Fruit fly (Drosophila melanogaster): ENCODE measurements around the gene CG42682.
"Not testable (repeated sequence)": the region's sequence is repeated elsewhere in the genome, so short reads cannot be mapped to it uniquely, and the experiment has no call there.

CG42682 gene

DNA sequence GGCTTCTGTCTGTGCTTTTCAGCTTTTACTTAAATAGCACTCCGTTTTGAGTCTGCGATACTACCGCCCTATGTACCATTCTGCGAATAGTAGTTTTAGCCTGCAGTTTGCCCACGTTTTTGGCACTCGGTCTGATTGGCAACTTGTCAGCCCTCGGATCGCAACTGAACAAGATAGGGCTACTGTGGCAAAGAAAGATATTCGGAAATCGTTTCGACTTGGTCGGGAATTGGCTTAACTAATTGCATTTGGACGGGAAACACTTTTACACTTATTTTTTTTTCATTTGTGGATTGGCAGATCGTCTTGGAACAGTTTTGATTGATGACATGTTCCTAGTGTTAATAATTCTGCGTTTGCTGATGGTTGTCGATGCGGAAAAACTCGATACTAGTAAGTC, at the start of gene CG42682:
Gene CG42682, plus strand, starts transcription at position 301 of the 400 bp plus-strand sequence.
- TF ChIP-seq ovo (GFP tag; optimal IDR thresholded peaks at IDR 0.05) (no peak), Hr96 (GFP tag; optimal IDR thresholded peaks at IDR 0.05) (no peak), pad (GFP tag; optimal IDR thresholded peaks at IDR 0.05) (no peak), toe (GFP tag; optimal IDR thresholded peaks at IDR 0.05) (no peak), cnc (optimal IDR thresholded peaks at IDR 0.05) (no peak)

DNA sequence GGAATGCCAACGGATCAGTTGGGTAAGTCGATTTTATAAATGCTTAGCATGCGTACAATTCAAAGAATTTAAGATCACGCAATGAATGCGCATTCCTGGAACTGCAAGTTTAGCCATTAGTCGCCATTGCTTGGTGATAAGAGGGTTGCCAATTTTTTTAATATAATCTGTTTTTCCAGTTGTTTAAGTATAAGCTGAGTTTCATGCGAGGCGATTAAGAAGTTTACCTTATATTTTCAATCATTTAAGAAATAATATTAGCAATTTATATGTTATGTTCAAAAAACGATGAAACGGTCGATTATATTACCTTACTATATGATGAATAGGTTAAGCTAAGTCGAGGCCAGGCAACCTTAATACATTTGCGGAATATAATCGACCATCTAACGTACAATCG, 45.6 kb upstream of the CG42682 start, which contains the start of gene CG18420:
Gene CG18420, minus strand, starts transcription at position 101 of the 400 bp plus-strand sequence.
- TF ChIP-seq Crg-1 (GFP tag; optimal IDR thresholded peaks at IDR 0.05) (no peak), pad (GFP tag; optimal IDR thresholded peaks at IDR 0.05) (no peak), tj (GFP tag; optimal IDR thresholded peaks at IDR 0.05) (no peak), cic (GFP tag; optimal IDR thresholded peaks at IDR 0.05) (no peak), CG1620 (GFP tag; optimal IDR thresholded peaks at IDR 0.05) (no peak), CG11617 (GFP tag; optimal IDR thresholded peaks at IDR 0.05) (no peak), kay (GFP tag; ENCODE audit: borderline replicate concordance) (no peak), toe (GFP tag; optimal IDR thresholded peaks at IDR 0.05) (no peak)

DNA sequence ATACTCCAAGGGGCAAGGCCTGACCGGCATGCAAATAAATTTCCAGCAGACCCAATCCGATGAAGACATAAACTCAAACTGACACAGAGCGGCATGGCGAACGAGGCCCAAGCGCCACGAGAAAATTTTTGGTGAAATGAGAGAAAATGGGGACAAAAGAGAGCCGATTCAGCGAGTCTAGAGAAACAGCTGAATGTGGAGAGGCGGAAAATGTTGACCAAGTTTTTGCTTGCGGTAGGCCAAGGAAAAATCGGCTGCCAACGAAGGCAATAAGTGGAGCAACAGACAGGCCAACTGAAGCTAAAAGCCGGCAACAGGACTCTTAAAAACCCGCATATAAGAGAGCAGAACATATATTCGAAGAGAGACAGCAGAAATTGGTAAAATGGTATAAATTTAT, 44.6 kb upstream of the CG42682 start:
- TF ChIP-seq CG11617 (GFP tag; optimal IDR thresholded peaks at IDR 0.05): no peak
- no peak for TF ChIP-seq tj (GFP tag; optimal IDR thresholded peaks at IDR 0.05)

DNA sequence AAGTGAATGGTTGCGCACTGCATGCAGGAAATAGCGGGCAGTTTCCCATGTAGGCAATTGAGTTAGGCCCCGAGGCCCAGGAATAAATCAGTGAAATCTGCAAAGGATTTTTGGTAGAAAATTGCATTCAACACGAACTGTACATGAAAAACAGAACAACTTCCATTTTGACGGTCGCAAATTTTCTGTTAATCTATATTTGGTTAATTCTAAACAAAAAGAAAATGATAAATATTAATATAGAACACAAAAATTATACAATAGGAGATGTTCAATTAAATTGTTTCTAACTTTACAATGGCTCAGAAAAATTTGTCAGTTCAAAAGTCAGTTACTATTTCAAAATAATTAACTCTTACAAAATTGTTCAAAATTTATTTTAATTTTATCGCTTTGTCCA, 40.1 kb upstream of the CG42682 start, which contains the start of gene CG33308:
Gene CG33308, plus strand, starts transcription at position 301 of the 400 bp plus-strand sequence.
- TF ChIP-seq CG11617 (GFP tag; optimal IDR thresholded peaks at IDR 0.05) (no peak), kay (GFP tag; ENCODE audit: borderline replicate concordance) (no peak), Mnt (GFP tag; optimal IDR thresholded peaks at IDR 0.05) (no peak), Crg-1 (GFP tag; optimal IDR thresholded peaks at IDR 0.05) (no peak)

DNA sequence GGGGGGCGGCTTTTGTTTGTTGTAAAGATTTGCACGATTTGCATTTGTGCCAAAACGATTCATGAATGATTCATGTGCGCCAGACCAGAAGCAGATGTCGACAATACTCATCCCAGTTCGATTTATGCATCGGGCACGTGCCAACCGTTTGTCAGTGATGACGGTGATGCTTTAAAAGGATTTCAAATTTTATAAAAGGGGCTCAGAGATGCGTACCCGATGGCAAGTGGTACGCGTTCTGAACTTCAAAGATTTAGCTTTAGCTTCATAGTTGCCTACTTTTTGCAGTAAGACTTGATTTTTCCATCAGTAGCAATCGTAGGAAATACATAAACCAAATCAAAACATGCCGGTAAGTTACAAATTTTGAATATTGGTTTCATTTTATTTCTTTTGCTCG, 31.7 kb upstream of the CG42682 start, which contains the start of gene CG33309:
Gene CG33309, plus strand, starts transcription at position 301 of the 400 bp plus-strand sequence.
- TF ChIP-seq toe (GFP tag; optimal IDR thresholded peaks at IDR 0.05) (no peak), CG5204 (GFP tag; optimal IDR thresholded peaks at IDR 0.05) (no peak), CG12768 (GFP tag; optimal IDR thresholded peaks at IDR 0.05) (no peak)

DNA sequence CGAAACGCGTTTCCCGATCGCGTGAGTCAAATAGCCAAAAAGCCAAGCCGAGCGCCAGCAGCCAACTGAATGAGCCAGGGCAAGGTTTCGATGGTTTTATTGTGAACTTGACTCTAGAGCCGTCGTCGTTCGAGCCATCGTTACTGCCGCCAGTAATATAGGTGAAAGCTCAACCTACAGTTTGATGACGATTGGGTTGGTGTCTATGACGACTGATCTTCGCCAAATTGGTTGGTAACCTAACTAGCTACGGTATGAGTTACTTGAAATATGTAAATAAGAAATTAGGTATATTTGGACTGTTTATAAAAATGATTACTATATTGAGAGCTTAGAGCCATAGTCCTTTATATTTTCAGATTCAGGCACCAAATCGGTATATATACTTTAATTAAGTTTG, 9.5 kb downstream of the CG42682 start, which contains the start of gene CG15279:
Gene CG15279, minus strand, starts transcription at position 72 of the 400 bp plus-strand sequence.
- TF ChIP-seq Mnt (GFP tag; optimal IDR thresholded peaks at IDR 0.05): no peak
- TF ChIP-seq ovo (GFP tag; optimal IDR thresholded peaks at IDR 0.05): no peak
- no peak for TF ChIP-seq cic (GFP tag; optimal IDR thresholded peaks at IDR 0.05)
- TF ChIP-seq CG11617 (GFP tag; optimal IDR thresholded peaks at IDR 0.05): no peak
- TF ChIP-seq kay (GFP tag; ENCODE audit: borderline replicate concordance): no peak

DNA sequence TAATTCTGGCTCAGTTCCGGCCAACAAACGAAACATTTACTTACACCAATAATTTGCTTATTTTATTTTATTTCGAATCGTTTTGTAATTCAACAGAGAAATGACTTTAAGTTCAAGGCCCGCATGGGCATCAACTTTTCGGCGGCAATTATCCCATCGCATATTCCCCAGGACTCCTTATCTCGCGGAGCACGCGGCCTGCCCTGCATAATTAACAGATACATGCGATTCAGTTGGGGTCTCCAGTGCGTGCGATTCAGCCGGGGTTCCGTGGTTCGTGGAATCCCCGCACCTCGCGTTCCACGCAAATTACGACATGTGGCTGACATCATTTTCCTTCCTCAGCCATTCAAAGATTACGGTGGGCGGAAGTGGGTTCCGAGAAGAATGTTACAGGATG, 29.8 kb downstream of the CG42682 start, which contains the start of gene CG4480:
Gene CG4480, minus strand, starts transcription at position 101 of the 400 bp plus-strand sequence.
- TF ChIP-seq cic (GFP tag; optimal IDR thresholded peaks at IDR 0.05) (no peak), Crg-1 (GFP tag; optimal IDR thresholded peaks at IDR 0.05) (no peak), CG11617 (GFP tag; optimal IDR thresholded peaks at IDR 0.05) (no peak)

DNA sequence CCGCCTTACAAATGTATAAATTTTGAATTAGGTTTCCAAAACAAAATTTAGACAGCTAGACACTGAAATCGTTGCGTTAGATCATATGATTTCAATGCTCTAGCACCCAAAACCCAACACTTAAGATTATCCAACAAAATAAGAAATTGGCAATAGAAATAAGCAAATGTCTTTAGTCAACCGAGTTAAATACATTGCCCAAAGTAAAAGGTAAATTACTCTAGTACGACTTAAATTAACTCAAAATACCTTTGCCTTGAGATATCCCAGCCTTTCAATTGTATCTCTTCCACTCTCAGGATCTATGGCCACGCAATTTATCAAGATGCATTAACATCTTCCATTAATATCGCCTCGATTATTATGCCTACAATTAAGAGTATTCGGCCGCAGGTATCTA, 34.1 kb downstream of the CG42682 start, which contains the start of gene CG15278:
Gene CG15278, minus strand, starts transcription at position 101 of the 400 bp plus-strand sequence.
- TF ChIP-seq CG12768 (GFP tag; optimal IDR thresholded peaks at IDR 0.05): no peak
- no peak for TF ChIP-seq CG7045 (GFP tag; optimal IDR thresholded peaks at IDR 0.05)
- no peak for TF ChIP-seq CG7101 (tag; optimal IDR thresholded peaks at IDR 0.05)
- TF ChIP-seq toe (GFP tag; optimal IDR thresholded peaks at IDR 0.05): no peak
- TF ChIP-seq Clk (GFP tag; optimal IDR thresholded peaks at IDR 0.05): no peak
- TF ChIP-seq kay (GFP tag; ENCODE audit: borderline replicate concordance): no peak
- no peak for TF ChIP-seq cic (GFP tag; optimal IDR thresholded peaks at IDR 0.05)
- no peak for TF ChIP-seq ovo (GFP tag; optimal IDR thresholded peaks at IDR 0.05)
- no peak for TF ChIP-seq tj (GFP tag; optimal IDR thresholded peaks at IDR 0.05)
- TF ChIP-seq CG14711 (tag; optimal IDR thresholded peaks at IDR 0.05): no peak
- no peak for TF ChIP-seq CG5204 (GFP tag; optimal IDR thresholded peaks at IDR 0.05)
- no peak for TF ChIP-seq pad (GFP tag; optimal IDR thresholded peaks at IDR 0.05)
- TF ChIP-seq CG1620 (GFP tag; optimal IDR thresholded peaks at IDR 0.05): no peak

DNA sequence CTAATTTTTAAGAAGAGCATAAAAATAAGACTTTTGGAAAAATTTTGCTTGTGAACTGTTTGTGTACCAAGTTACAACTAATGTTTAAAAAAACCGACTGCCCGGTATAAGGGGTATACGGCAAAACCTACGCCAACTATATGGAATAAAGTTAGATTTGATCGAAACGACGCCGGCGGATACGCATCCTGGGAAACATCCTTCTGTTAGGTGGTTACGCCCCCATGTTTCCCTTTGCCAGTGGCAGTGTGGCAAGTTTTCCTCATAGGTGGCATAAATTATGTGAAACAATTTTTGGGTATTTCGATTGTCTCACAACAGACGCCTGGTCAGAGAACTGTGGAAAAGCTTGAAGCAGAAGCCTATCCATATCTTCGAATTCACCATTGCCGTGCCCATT, 39.4 kb downstream of the CG42682 start, which contains the start of gene ProtA:
Gene ProtA, minus strand, starts transcription at position 101 of the 400 bp plus-strand sequence.
- not testable (repeated sequence) for TF ChIP-seq ovo, CG1620, cic (GFP tag; optimal IDR thresholded peaks at IDR 0.05)

Data from whole organism, adult.